Fruit fly (Drosophila melanogaster) whole organism, prepupa: ENCODE results near the gene Nna1.

Experiments used
- CG10631 ChIP-seq: fragments of 200-800 bp; sonication (Bioruptor generic); optimal IDR thresholded peaks from 2 replicates; lab custom pipeline; 2016; ENCODE audit warnings: missing biosample characterization, missing genetic modification characterization
- CG10669 ChIP-seq: fragments of 200-800 bp; sonication (Bioruptor generic); optimal IDR thresholded peaks from 3 replicates; lab custom pipeline; 2018; ENCODE audit warnings: missing biosample characterization, mild to moderate bottlenecking, missing genetic modification characterization, moderate library complexity
- CG11762 ChIP-seq: fragments of 200-800 bp; sonication (Bioruptor generic); optimal IDR thresholded peaks from 3 replicates; lab custom pipeline; 2016; ENCODE audit warnings: missing biosample characterization, missing genetic modification characterization; ENCODE audit not compliant: insufficient read depth
- CG31627 ChIP-seq: fragments of 200-800 bp; sonication (Bioruptor generic); optimal IDR thresholded peaks from 3 replicates; lab custom pipeline; 2016; ENCODE audit warnings: missing biosample characterization, missing genetic modification characterization
- CG4318 ChIP-seq: fragments of 200-800 bp; sonication (Bioruptor generic); optimal IDR thresholded peaks from 3 replicates; lab custom pipeline; 2017; ENCODE audit warnings: missing biosample characterization, mild to moderate bottlenecking, missing genetic modification characterization
- CG6808 ChIP-seq: fragments of 200-800 bp; sonication (Bioruptor generic); optimal IDR thresholded peaks from 3 replicates; lab custom pipeline; 2017; ENCODE audit warnings: missing biosample characterization, missing genetic modification characterization, mild to moderate bottlenecking, moderate library complexity, missing genetic modification reagents
- Gug ChIP-seq: fragments of 200-800 bp; sonication (Bioruptor generic); IDR thresholded peaks from 2 replicates; pipeline ENCODE4 v1.3.6; 2022; ENCODE audit warnings: missing biosample characterization, missing genetic modification characterization
- Met ChIP-seq: fragments of 200-800 bp; sonication (Bioruptor generic); optimal IDR thresholded peaks from 3 replicates; lab custom pipeline; 2016; ENCODE audit warnings: missing biosample characterization, missing genetic modification characterization
- OdsH ChIP-seq: fragments of 200-800 bp; sonication (Bioruptor generic); optimal IDR thresholded peaks from 3 replicates; lab custom pipeline; 2016; ENCODE audit warnings: missing biosample characterization, missing genetic modification characterization
- acj6 ChIP-seq: fragments of 200-800 bp; sonication (Bioruptor generic); optimal IDR thresholded peaks from 3 replicates; lab custom pipeline; 2016; ENCODE audit warnings: missing biosample characterization, missing genetic modification characterization
- lz ChIP-seq: fragments of 200-800 bp; sonication (Bioruptor generic); optimal IDR thresholded peaks from 3 replicates; lab custom pipeline; 2016; ENCODE audit warnings: missing biosample characterization, missing genetic modification characterization
- net ChIP-seq: fragments of 200-800 bp; sonication (Bioruptor generic); optimal IDR thresholded peaks from 3 replicates; lab custom pipeline; 2016; ENCODE audit warnings: missing biosample characterization, missing genetic modification characterization
- pdm3 ChIP-seq: fragments of 200-800 bp; sonication (Bioruptor generic); optimal IDR thresholded peaks from 3 replicates; lab custom pipeline; 2016; ENCODE audit warnings: missing biosample characterization, missing genetic modification characterization
- vri ChIP-seq: fragments of 200-800 bp; sonication (Bioruptor generic); optimal IDR thresholded peaks from 3 replicates; lab custom pipeline; 2016; ENCODE audit warnings: missing biosample characterization, mild to moderate bottlenecking, missing genetic modification characterization

DNA sequence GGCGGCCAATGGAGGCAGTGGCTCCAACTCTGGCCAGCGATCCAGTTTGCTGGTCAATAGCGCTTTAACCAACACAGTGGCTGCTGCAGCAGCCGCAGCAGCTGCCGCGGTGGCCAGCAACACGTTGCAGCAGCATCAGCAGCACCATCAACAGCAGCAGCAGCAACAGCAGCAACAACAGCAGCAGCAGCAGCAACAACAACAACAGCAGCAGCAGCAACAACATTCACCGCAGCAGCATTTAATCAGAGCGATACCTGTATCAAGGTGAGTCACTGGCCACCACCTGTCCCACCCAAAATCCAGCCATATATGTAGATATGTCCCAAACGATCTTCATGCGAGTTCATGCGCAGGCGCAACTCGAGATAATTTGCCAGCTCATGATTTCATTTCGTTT, 42.3 kb upstream of the Nna1 start:
- no peak for TF ChIP-seq OdsH
- no peak for TF ChIP-seq CG10669 (GFP tag; lab: Kevin White, UChicago)
- no peak for TF ChIP-seq CG10631 (GFP tag; lab: Kevin White, UChicago)
- no peak for TF ChIP-seq CG11762 (GFP tag; lab: Kevin White, UChicago)
- TF ChIP-seq Gug (GFP tag; lab: Robert Waterston, UW) = no peak
- no peak for TF ChIP-seq CG4318 (GFP tag; lab: Kevin White, UChicago)
- TF ChIP-seq vri (GFP tag; lab: Kevin White, UChicago) = no peak
- TF ChIP-seq net (GFP tag; lab: Kevin White, UChicago) = no peak
- TF ChIP-seq CG31627 (GFP tag; lab: Kevin White, UChicago) = no peak
- no peak for TF ChIP-seq lz (GFP tag; lab: Kevin White, UChicago)
- no peak for TF ChIP-seq CG6808
- TF ChIP-seq acj6 = no peak
- TF ChIP-seq Met (GFP tag; lab: Kevin White, UChicago) = no peak
- TF ChIP-seq pdm3 (GFP tag; lab: Kevin White, UChicago) = no peak
